Worm (Caenorhabditis elegans): ENCODE data around the gene M117.6.

M117.6 gene

DNA sequence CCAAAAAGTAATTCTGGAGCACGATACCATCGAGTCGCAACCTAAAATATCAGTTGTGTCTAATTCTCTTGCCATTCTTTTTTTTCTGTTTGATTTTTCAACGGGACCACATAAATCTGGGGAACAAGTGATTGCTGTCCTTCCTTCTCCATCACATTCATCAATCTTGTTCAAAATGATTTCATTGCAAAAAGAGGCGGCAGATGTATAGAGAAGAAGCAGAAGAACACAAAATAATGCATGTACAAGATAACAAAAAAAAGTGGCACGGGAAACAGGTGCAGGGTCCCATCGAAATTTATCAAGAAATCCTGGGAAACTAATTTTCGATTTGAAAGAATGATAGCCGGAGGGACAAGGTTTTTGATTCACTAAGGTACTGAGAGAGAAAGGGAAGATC, 28.7 kb downstream of the M117.6 start:
- no peak for TF ChIP-seq pha-4 (tag; optimal IDR thresholded peaks at IDR 0.05)
- no peak for TF ChIP-seq mxl-1 (tag; optimal IDR thresholded peaks at IDR 0.05)
- TF ChIP-seq madf-3 (GFP tag; IDR thresholded peaks at IDR 0.05) = no peak
- TF ChIP-seq ekl-4 (GFP tag; IDR thresholded peaks at IDR 0.05) = no peak
- no peak for TF ChIP-seq aptf-3 (GFP tag; IDR thresholded peaks at IDR 0.05)
- no peak for TF ChIP-seq cebp-2 (GFP tag; IDR thresholded peaks at IDR 0.05)
- TF ChIP-seq bed-1 (GFP tag; IDR thresholded peaks at IDR 0.05) = no peak
- no peak for TF ChIP-seq ceh-79 (tag; optimal IDR thresholded peaks at IDR 0.05)

DNA sequence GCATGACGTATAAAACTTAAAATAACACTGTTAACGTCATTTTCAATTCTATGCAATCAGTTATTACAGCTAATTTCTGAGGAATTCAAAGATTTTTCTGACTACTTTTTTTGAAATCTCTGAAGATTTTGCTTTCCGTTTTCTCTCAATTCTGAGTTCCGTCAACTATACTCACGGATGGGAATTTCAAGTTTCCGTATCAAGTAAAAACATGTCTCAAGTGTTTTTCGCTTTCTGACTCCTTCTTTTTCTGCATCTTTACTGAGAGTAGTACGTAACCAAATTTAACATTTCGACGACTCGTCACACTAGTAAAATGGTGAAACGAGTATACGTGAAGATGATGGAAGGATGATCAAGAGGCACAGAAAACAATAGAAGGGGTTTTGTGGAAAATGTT, 31.1 kb downstream of the M117.6 start:
- TF ChIP-seq mxl-1 (tag; optimal IDR thresholded peaks at IDR 0.05) (no peak), C17E4.6 (GFP tag; IDR thresholded peaks at IDR 0.05) (no peak), cebp-1 (GFP tag; IDR thresholded peaks at IDR 0.05) (no peak), cebp-1 (tag; optimal IDR thresholded peaks at IDR 0.05) (no peak), aptf-3 (GFP tag; IDR thresholded peaks at IDR 0.05) (no peak), let-607 (tag; optimal IDR thresholded peaks at IDR 0.05) (no peak), F33H1.4 (GFP tag; IDR thresholded peaks at IDR 0.05) (no peak), Y95B8A.8 (GFP tag; IDR thresholded peaks at IDR 0.05) (no peak), pbrm-1 (GFP tag; IDR thresholded peaks at IDR 0.05) (no peak), unc-62 (GFP tag; optimal IDR thresholded peaks at IDR 0.05) (no peak), tlf-1 (GFP tag; optimal IDR thresholded peaks at IDR 0.05) (no peak), repo-1 (tag; optimal IDR thresholded peaks at IDR 0.05) (no peak), ama-1 (optimal IDR thresholded peaks at IDR 0.05) (no peak), ama-1 (GFP tag; optimal IDR thresholded peaks at IDR 0.05) (no peak)

DNA sequence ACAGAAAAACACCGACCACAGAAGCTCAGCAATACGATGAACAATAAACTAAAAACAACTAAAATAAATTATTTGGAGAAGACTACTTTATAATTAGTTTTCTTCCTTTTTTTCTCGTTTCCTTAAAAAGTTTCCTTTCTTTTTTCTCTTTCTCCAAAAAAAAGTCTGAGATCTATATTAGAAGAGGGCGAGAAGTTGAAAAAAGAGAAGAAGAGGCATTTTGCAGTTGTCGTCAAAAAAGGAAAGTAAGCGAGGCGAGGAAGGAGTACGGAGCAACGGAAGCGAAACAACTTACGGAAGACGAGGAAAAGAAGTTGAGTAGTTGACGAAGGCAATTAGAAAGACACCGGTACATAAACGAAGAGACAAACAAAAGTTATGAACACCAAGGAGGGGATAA, 31.9 kb downstream of the M117.6 start:
- TF ChIP-seq ama-1 (optimal IDR thresholded peaks at IDR 0.05) (no peak), ama-1 (GFP tag; optimal IDR thresholded peaks at IDR 0.05) (no peak), B0019.2 (GFP tag; conservative IDR thresholded peaks at IDR 0.05) (no peak), F57A8.1 (GFP tag; optimal IDR thresholded peaks at IDR 0.05) (no peak), T07F8.4 (tag; optimal IDR thresholded peaks at IDR 0.05) (no peak), madf-10 (tag; optimal IDR thresholded peaks at IDR 0.05) (no peak), efl-1 (GFP tag; optimal IDR thresholded peaks at IDR 0.05) (no peak), nfya-1 (tag; optimal IDR thresholded peaks at IDR 0.05; ENCODE audit: borderline replicate concordance, insufficient read depth) (no peak), B0035.1 (tag; optimal IDR thresholded peaks at IDR 0.05) (no peak), snpc-1.3 (tag; optimal IDR thresholded peaks at IDR 0.05; ENCODE audit: insufficient read depth) (no peak), egl-18 (GFP tag; IDR thresholded peaks at IDR 0.05) (no peak), K11D2.4 (GFP tag; IDR thresholded peaks at IDR 0.05) (no peak), bed-2 (GFP tag; IDR thresholded peaks at IDR 0.05) (no peak)

DNA sequence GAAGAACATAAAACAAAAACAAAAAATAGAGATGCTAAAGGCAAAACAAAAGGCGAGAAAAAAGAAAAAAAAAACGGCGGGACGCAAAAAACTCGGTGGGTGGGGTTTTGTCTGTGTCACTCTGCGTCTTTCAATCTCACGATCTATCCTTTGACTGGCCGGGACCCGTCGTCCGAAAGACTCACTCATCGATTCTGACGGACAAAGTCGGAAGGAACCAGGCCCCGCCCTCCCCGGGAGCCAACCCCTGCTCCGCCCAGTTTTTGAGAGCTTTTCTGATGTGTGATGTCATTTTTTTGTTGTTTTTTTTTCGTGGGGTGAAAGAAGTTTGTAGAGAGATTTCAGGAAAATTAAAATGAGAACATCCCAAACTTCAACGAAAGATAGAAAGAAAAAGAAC, 34.7 kb downstream of the M117.6 start:
- peak; percentile 27 for TF ChIP-seq K12H6.12 (tag; optimal IDR thresholded peaks at IDR 0.05)
- TF ChIP-seq bed-1 (GFP tag; IDR thresholded peaks at IDR 0.05) = no peak

DNA sequence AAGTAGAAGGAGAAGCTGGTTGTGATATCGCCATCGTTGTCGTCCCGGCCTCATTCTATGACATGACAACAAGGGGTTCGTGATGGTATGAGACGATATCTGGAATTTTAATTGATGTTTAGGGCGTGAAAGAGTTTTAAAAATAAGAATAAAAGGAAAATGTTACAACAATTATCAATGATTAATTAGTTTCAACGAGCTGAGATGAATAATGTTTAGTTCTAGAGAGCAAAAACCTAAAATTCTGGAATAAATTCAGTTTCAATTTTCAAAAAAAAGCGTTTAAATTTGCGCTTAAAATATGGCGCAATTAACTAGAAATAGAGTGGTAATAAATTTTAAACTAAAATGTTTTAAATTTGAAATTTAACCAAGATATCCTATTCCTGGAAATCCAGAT, 35.4 kb downstream of the M117.6 start, which contains the start of gene H01G02.3:
TSS of gene H01G02.3 (minus strand) at position 101 of the 400 bp plus-strand sequence.
- TF ChIP-seq F57A8.1 (GFP tag; optimal IDR thresholded peaks at IDR 0.05) = no peak
- no peak for TF ChIP-seq snpc-4 (GFP tag; optimal IDR thresholded peaks at IDR 0.05)
- TF ChIP-seq snpc-4 (tag; optimal IDR thresholded peaks at IDR 0.05) = no peak
- TF ChIP-seq B0035.1 (tag; optimal IDR thresholded peaks at IDR 0.05) = no peak
- TF ChIP-seq ztf-22 (GFP tag; optimal IDR thresholded peaks at IDR 0.05) = no peak
- TF ChIP-seq pha-4 (tag; optimal IDR thresholded peaks at IDR 0.05) = no peak
- TF ChIP-seq bed-2 (GFP tag; IDR thresholded peaks at IDR 0.05) = no peak
- TF ChIP-seq ztf-25 (GFP tag; IDR thresholded peaks at IDR 0.05) = no peak
- no peak for TF ChIP-seq B0019.2 (GFP tag; conservative IDR thresholded peaks at IDR 0.05)
- TF ChIP-seq akir-1 (GFP tag; optimal IDR thresholded peaks at IDR 0.05) = no peak

Data from whole organism, young adult.